Fruit fly (Drosophila melanogaster): ENCODE results near the gene CG9095.

dm6 chrX:15138994-15139863 lies 23.8 kb downstream of the CG9095 start, which contains the start of gene RpL37-1:
- TF ChIP-seq EcR (GFP tag; optimal IDR thresholded peaks at IDR 0.05) = no peak
- no peak for TF ChIP-seq psq (optimal IDR thresholded peaks at IDR 0.05)
- TF ChIP-seq usp (GFP tag; optimal IDR thresholded peaks at IDR 0.05) = no peak
- TF ChIP-seq pan (optimal IDR thresholded peaks at IDR 0.05) = no peak

All from whole organism.